Fruit fly (Drosophila melanogaster): ENCODE results near the gene CG13692.

The CG13692 gene

dm6 chr2L:452872-453271 lies 31.3 kb downstream of the CG13692 start, which contains the start of the genes crq and shv (continued):
- no peak for TF ChIP-seq Hr78 (GFP tag; optimal IDR thresholded peaks at IDR 0.05)
- peak; percentile 33; the same call in 1 of the 2 replicates for TF ChIP-seq CG3847 (GFP tag; IDR thresholded peaks at IDR 0.05)
- TF ChIP-seq Elba2 (GFP tag; optimal IDR thresholded peaks at IDR 0.05), result peak; percentile 63
- TF ChIP-seq CG8089 (GFP tag; optimal IDR thresholded peaks at IDR 0.05), result no peak
- TF ChIP-seq CG15601 (tag; optimal IDR thresholded peaks at IDR 0.05), result peak; percentile 24
- TF ChIP-seq ato (GFP tag; IDR thresholded peaks at IDR 0.05; ENCODE audit: partially characterized antibody), result 0 out of 2 replicates have a peak, but pooled peaks have one; percentile 30
- peak; percentile 40; the same call in 1 of the 4 replicates for TF ChIP-seq Dll (GFP tag; IDR thresholded peaks at IDR 0.05; ENCODE audit: partially characterized antibody)
- no peak for TF ChIP-seq CG12071 (GFP tag; optimal IDR thresholded peaks at IDR 0.05)
- no peak for TF ChIP-seq tx (GFP tag; optimal IDR thresholded peaks at IDR 0.05)
- no peak for TF ChIP-seq CG3281 (GFP tag; optimal IDR thresholded peaks at IDR 0.05)
- peak; percentile 90 for TF ChIP-seq pzg (GFP tag; optimal IDR thresholded peaks at IDR 0.05)
- TF ChIP-seq CTCF (GFP tag; optimal IDR thresholded peaks at IDR 0.05), result peak; percentile 14
- no peak for TF ChIP-seq Hsf (GFP tag; optimal IDR thresholded peaks at IDR 0.05)
- peak; percentile 72 for TF ChIP-seq CG4617 (GFP tag; optimal IDR thresholded peaks at IDR 0.05; ENCODE audit: borderline replicate concordance)
- peak; percentile 54 for TF ChIP-seq trem (tag; optimal IDR thresholded peaks at IDR 0.05)
- no peak for TF ChIP-seq Dek (tag; optimal IDR thresholded peaks at IDR 0.05)
- TF ChIP-seq phol (tag; optimal IDR thresholded peaks at IDR 0.05), result peak; percentile 0
- peak; percentile 32 for TF ChIP-seq Ets97D (GFP tag; optimal IDR thresholded peaks at IDR 0.05)
- peak; percentile 42 for TF ChIP-seq CG2116 (GFP tag; optimal IDR thresholded peaks at IDR 0.05)
- no peak for TF ChIP-seq CG12391 (tag; optimal IDR thresholded peaks at IDR 0.05)
- peak; percentile 72 for TF ChIP-seq Med (GFP tag)
- TF ChIP-seq CG34224 (GFP tag; IDR thresholded peaks at IDR 0.05; ENCODE audit: partially characterized antibody), result peak; percentile 62
- peak; percentile 52; the same call in 1 of the 2 replicates for TF ChIP-seq amos (GFP tag; IDR thresholded peaks at IDR 0.05; ENCODE audit: partially characterized antibody)
- no peak for TF ChIP-seq CG18262 (tag; optimal IDR thresholded peaks at IDR 0.05)
- TF ChIP-seq CG4730 (GFP tag; IDR thresholded peaks at IDR 0.05), result no peak
- TF ChIP-seq grn (GFP tag; optimal IDR thresholded peaks at IDR 0.05), result no peak
- no peak for TF ChIP-seq ab (GFP tag; optimal IDR thresholded peaks at IDR 0.05)
- no peak for TF ChIP-seq Blimp-1 (GFP tag; optimal IDR thresholded peaks at IDR 0.05)
- peak; percentile 42; the same call in 1 of the 2 replicates for TF ChIP-seq unc-4 (GFP tag; IDR thresholded peaks at IDR 0.05; ENCODE audit: partially characterized antibody)
- peak; percentile 15 for TF ChIP-seq zf30C (GFP tag; optimal IDR thresholded peaks at IDR 0.05)
- TF ChIP-seq Dfd (GFP tag; optimal IDR thresholded peaks at IDR 0.05), result no peak
- no peak for TF ChIP-seq CG10565 (GFP tag; optimal IDR thresholded peaks at IDR 0.05)
- TF ChIP-seq pb (GFP tag; optimal IDR thresholded peaks at IDR 0.05), result no peak
- TF ChIP-seq onecut (GFP tag; IDR thresholded peaks at IDR 0.05), result no peak
- no peak for TF ChIP-seq CG7839 (tag; optimal IDR thresholded peaks at IDR 0.05)
- TF ChIP-seq GATAe (GFP tag; conservative IDR thresholded peaks at IDR 0.05), result no peak
- no peak for TF ChIP-seq salm (tag; optimal IDR thresholded peaks at IDR 0.05)
- no peak for TF ChIP-seq CG30403 (GFP tag; optimal IDR thresholded peaks at IDR 0.05)
- peak; percentile 36; the same call in 1 of the 3 replicates for TF ChIP-seq Opbp (GFP tag; IDR thresholded peaks at IDR 0.05; ENCODE audit: partially characterized antibody)
- TF ChIP-seq dmrt11E (tag; optimal IDR thresholded peaks at IDR 0.05), result no peak
- no peak for TF ChIP-seq CG14667 (GFP tag; IDR thresholded peaks at IDR 0.05)
- no peak for TF ChIP-seq crc (GFP tag; optimal IDR thresholded peaks at IDR 0.05)
- TF ChIP-seq Usf (GFP tag; optimal IDR thresholded peaks at IDR 0.05), result no peak
- TF ChIP-seq vnd (GFP tag; IDR thresholded peaks at IDR 0.05; ENCODE audit: partially characterized antibody), result no peak
- peak; percentile 12 for TF ChIP-seq ftz-f1 (GFP tag; optimal IDR thresholded peaks at IDR 0.05)
- no peak for TF ChIP-seq kay (GFP tag; optimal IDR thresholded peaks at IDR 0.05)
- TF ChIP-seq MESR4 (GFP tag; optimal IDR thresholded peaks at IDR 0.05), result peak; percentile 72
- TF ChIP-seq mld (GFP tag; IDR thresholded peaks at IDR 0.05; ENCODE audit: partially characterized antibody), result no peak
- peak; percentile 91 for TF ChIP-seq Nf-YA (GFP tag; IDR thresholded peaks at IDR 0.05)
- TF ChIP-seq CG15514 (GFP tag; optimal IDR thresholded peaks at IDR 0.05), result peak; percentile 47

Measured in whole organism, embryonic.